Worm (Caenorhabditis elegans) whole organism, L4 larva: Measurements from ENCODE around the gene srab-13.

Experiments
- F10B5.3 ChIP-seq: sonication (generic microtip); optimal IDR thresholded peaks from 2 replicates; lab custom pipeline; 2016; ENCODE audit warnings: mild to moderate bottlenecking, missing genetic modification characterization, missing compliant biosample characterization
- F37D6.2 ChIP-seq: sonication (generic microtip); optimal IDR thresholded peaks from 2 replicates; lab custom pipeline; 2016; ENCODE audit warnings: mild to moderate bottlenecking, missing genetic modification characterization, missing compliant biosample characterization
- F49E8.2 ChIP-seq: sonication (generic microtip); optimal IDR thresholded peaks from 2 replicates; lab custom pipeline; 2016; ENCODE audit warnings: missing compliant biosample characterization, mild to moderate bottlenecking, missing genetic modification characterization, borderline replicate concordance
- R02D3.7 ChIP-seq: fragments of 150-350 bp; sonication (generic microtip); optimal IDR thresholded peaks from 3 replicates; lab custom pipeline; 2014; ENCODE audit warnings: missing biosample characterization, missing genetic modification characterization
- T26A8.4 ChIP-seq: fragments of 200-800 bp; sonication (Bioruptor generic); IDR thresholded peaks from 2 replicates; pipeline ENCODE4 v1.3.6; 2022; ENCODE audit warnings: missing genetic modification characterization, missing compliant biosample characterization
- aha-1 ChIP-seq: fragments of 150-350 bp; peaks from one replicate; lab custom pipeline; 2014; ENCODE audit warnings: missing biosample characterization, missing genetic modification characterization
- aly-2 ChIP-seq: sonication (generic microtip); optimal IDR thresholded peaks from 2 replicates; lab custom pipeline; 2018; ENCODE audit warnings: missing biosample characterization, missing genetic modification characterization
- ceh-28 ChIP-seq: fragments of 150-350 bp; optimal IDR thresholded peaks from 2 replicates; lab custom pipeline; 2014; ENCODE audit warnings: missing biosample characterization, missing genetic modification reagents, missing genetic modification characterization
- ceh-32 ChIP-seq: sonication (generic microtip); optimal IDR thresholded peaks from 2 replicates; lab custom pipeline; 2016; ENCODE audit warnings: mild to moderate bottlenecking, missing genetic modification characterization, missing compliant biosample characterization; ENCODE audit not compliant: poor library complexity
- ceh-62 ChIP-seq: sonication (generic microtip); optimal IDR thresholded peaks from 2 replicates; lab custom pipeline; 2017; ENCODE audit warnings: missing biosample characterization, missing genetic modification characterization
- cey-2 ChIP-seq: sonication (generic microtip); optimal IDR thresholded peaks from 3 replicates; lab custom pipeline; 2017; ENCODE audit warnings: missing genetic modification characterization, mild to moderate bottlenecking, missing compliant biosample characterization, antibody characterized with exemption, borderline replicate concordance; ENCODE audit not compliant: insufficient read depth
- daf-16 ChIP-seq, 3 experiments: sonication (generic microtip); optimal IDR thresholded peaks; 2 replicates each; lab custom pipeline; 2016 to 2017; ENCODE audit warnings: missing genetic modification characterization in 3 of 3, missing genetic modification reagents in 3 of 3, mild to moderate bottlenecking in 2 of 3, missing compliant biosample characterization in 2 of 3, missing biosample characterization in 1 of 3, moderate library complexity in 1 of 3
- dmd-8 ChIP-seq: fragments of 200-800 bp; sonication (Bioruptor generic); IDR thresholded peaks from 2 replicates; pipeline ENCODE4 v1.3.6; 2022; ENCODE audit warnings: missing genetic modification characterization, missing compliant biosample characterization
- dpl-1 ChIP-seq: fragments of 150-350 bp; optimal IDR thresholded peaks from 2 replicates; lab custom pipeline; 2014; ENCODE audit warnings: missing biosample characterization, missing genetic modification reagents, missing genetic modification characterization
- dve-1 ChIP-seq: sonication (generic microtip); optimal IDR thresholded peaks from 2 replicates; lab custom pipeline; 2017; ENCODE audit warnings: antibody characterized with exemption, mild to moderate bottlenecking, missing genetic modification characterization, missing compliant biosample characterization; ENCODE audit not compliant: insufficient read depth
- egl-27 ChIP-seq: sonication (generic microtip); optimal IDR thresholded peaks from 3 replicates; lab custom pipeline; 2017; ENCODE audit warnings: missing biosample characterization, missing genetic modification reagents, missing genetic modification characterization
- gei-8 ChIP-seq: fragments of 200-800 bp; sonication (Bioruptor generic); optimal IDR thresholded peaks from 2 replicates; lab custom pipeline; 2018; ENCODE audit warnings: mild to moderate bottlenecking, missing genetic modification characterization, missing compliant biosample characterization
- hif-1 ChIP-seq, 2 experiments: sonication (generic microtip); optimal IDR thresholded peaks; 2 replicates each; lab custom pipeline; 2016 to 2017; ENCODE audit warnings: missing compliant biosample characterization in 2 of 2, missing genetic modification characterization in 2 of 2, missing genetic modification reagents in 2 of 2, missing genotype in 2 of 2, mild to moderate bottlenecking in 1 of 2
- hlh-30 ChIP-seq: sonication (generic microtip); optimal IDR thresholded peaks from 2 replicates; lab custom pipeline; 2017; ENCODE audit warnings: antibody characterized with exemption, mild to moderate bottlenecking, missing genetic modification characterization, missing compliant biosample characterization; ENCODE audit not compliant: insufficient read depth
- jun-1 ChIP-seq: fragments of 150-350 bp; optimal IDR thresholded peaks from 2 replicates; lab custom pipeline; 2014; ENCODE audit warnings: missing biosample characterization, missing genetic modification reagents, missing genetic modification characterization
- lin-15B ChIP-seq: fragments of 150-350 bp; sonication (generic microtip); optimal IDR thresholded peaks from 3 replicates; lab custom pipeline; 2014; ENCODE audit warnings: missing biosample characterization, missing genetic modification characterization
- lin-39 ChIP-seq: fragments of 150-350 bp; optimal IDR thresholded peaks from 2 replicates; lab custom pipeline; 2014; ENCODE audit warnings: missing biosample characterization, missing genetic modification reagents, missing genetic modification characterization
- mdl-1 ChIP-seq, 2 experiments: fragments of 150-350 bp in 1 of 2; sonication (generic microtip) in 1 of 2; optimal IDR thresholded peaks; 2 replicates each; lab custom pipeline; 2014 to 2017; ENCODE audit warnings: missing biosample characterization in 2 of 2, missing genetic modification characterization in 2 of 2
- mep-1 ChIP-seq: fragments of 150-350 bp; sonication (generic microtip); optimal IDR thresholded peaks from 3 replicates; lab custom pipeline; 2014; ENCODE audit warnings: missing biosample characterization, missing genetic modification characterization
- mes-2 ChIP-seq: sonication (generic microtip); optimal IDR thresholded peaks from 2 replicates; lab custom pipeline; 2016; ENCODE audit warnings: missing genotype, mild to moderate bottlenecking, missing genetic modification characterization, missing compliant biosample characterization; ENCODE audit not compliant: poor library complexity, severe bottlenecking
- mxl-2 ChIP-seq: fragments of 200-800 bp; sonication (Bioruptor generic); conservative IDR thresholded peaks from 2 replicates; pipeline ENCODE4 v1.3.6; 2022; ENCODE audit warnings: missing genetic modification reagents, missing genetic modification characterization, missing compliant biosample characterization
- nhr-102 ChIP-seq: sonication (generic microtip); optimal IDR thresholded peaks from 2 replicates; lab custom pipeline; 2016; ENCODE audit warnings: mild to moderate bottlenecking, missing genetic modification characterization, moderate library complexity, missing compliant biosample characterization
- nhr-111 ChIP-seq: fragments of 200-800 bp; sonication (Bioruptor generic); optimal IDR thresholded peaks from 2 replicates; lab custom pipeline; 2018; ENCODE audit warnings: mild to moderate bottlenecking, missing genetic modification characterization, missing compliant biosample characterization
- nhr-28 ChIP-seq: fragments of 150-350 bp; optimal IDR thresholded peaks from 2 replicates; lab custom pipeline; 2014; ENCODE audit warnings: missing biosample characterization, missing genetic modification characterization
- nhr-48 ChIP-seq: sonication (generic microtip); optimal IDR thresholded peaks from 2 replicates; lab custom pipeline; 2016; ENCODE audit warnings: mild to moderate bottlenecking, missing genetic modification characterization, missing compliant biosample characterization
- nhr-6 ChIP-seq: fragments of 150-350 bp; optimal IDR thresholded peaks from 2 replicates; lab custom pipeline; 2014; ENCODE audit warnings: missing biosample characterization, missing genetic modification characterization
- php-3 ChIP-seq: fragments of 200-800 bp; sonication (Bioruptor generic); IDR thresholded peaks from 2 replicates; pipeline ENCODE4 v1.3.6; 2022; ENCODE audit warnings: missing genetic modification reagents, missing genetic modification characterization, missing compliant biosample characterization
- pqm-1 ChIP-seq: sonication (generic microtip); optimal IDR thresholded peaks from 2 replicates; lab custom pipeline; 2017; ENCODE audit warnings: missing biosample characterization, missing genetic modification characterization
- skn-1 ChIP-seq: fragments of 150-350 bp; optimal IDR thresholded peaks from 2 replicates; lab custom pipeline; 2014; ENCODE audit warnings: missing biosample characterization, missing genetic modification characterization
- spr-3 ChIP-seq: fragments of 200-800 bp; sonication (Bioruptor generic); optimal IDR thresholded peaks from 2 replicates; lab custom pipeline; 2018; ENCODE audit warnings: mild to moderate bottlenecking, missing genetic modification characterization, missing compliant biosample characterization
- tag-97 ChIP-seq: fragments of 200-800 bp; sonication (Bioruptor generic); IDR thresholded peaks from 2 replicates; pipeline ENCODE4 v1.3.6; 2022; ENCODE audit warnings: missing genetic modification characterization, missing compliant biosample characterization
- tra-1 ChIP-seq: fragments of 200-800 bp; sonication (Bioruptor generic); IDR thresholded peaks from 2 replicates; pipeline ENCODE4 v1.3.6; 2022; ENCODE audit warnings: missing genetic modification reagents, missing genetic modification characterization, missing compliant biosample characterization
- vab-7 ChIP-seq: fragments of 200-800 bp; sonication (Bioruptor generic); IDR thresholded peaks from 2 replicates; pipeline ENCODE4 v1.3.6; 2022; ENCODE audit warnings: missing genetic modification reagents, missing genetic modification characterization, missing compliant biosample characterization
- zip-11 ChIP-seq: fragments of 200-800 bp; sonication (Bioruptor generic); IDR thresholded peaks from 2 replicates; pipeline ENCODE4 v1.3.6; 2022; ENCODE audit warnings: missing genetic modification characterization, missing compliant biosample characterization
- zip-2 ChIP-seq: fragments of 150-350 bp; optimal IDR thresholded peaks from 2 replicates; lab custom pipeline; 2014; ENCODE audit warnings: missing biosample characterization, missing genetic modification characterization

The srab-13 gene

DNA sequence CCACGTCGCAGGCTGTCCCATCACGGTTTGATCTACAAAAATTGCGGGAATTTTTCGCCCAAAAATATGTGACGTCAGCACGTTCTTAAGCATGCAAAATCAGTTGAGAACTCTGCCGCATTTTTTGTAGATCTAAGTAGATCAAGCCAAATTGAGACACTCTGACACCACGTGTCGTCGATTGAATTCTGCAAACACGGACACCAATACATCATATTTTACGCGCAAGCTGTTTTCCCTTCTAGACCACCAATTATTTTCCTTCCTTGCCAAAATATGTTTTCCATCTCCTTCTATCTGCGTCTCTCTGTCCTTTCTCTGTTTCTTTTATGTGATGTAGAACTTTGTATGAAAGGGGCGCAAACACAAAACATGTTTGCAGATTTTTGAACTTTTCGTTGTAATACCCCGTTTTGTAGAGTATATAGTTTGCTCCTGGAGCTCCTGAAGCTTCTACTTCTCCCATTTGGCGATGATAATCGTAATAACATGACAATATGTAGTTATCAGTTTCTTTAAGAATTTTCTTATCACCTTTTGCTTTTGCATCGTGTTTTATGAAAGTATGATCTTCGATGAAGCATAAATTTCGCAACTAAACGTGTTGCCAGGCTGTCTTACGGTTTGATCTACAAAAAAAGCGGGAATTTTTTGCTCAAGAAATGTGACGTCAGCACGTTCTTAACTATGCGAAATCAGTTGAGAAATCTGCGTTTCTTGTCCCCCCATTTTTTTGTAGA lies 28.2 kb upstream of the srab-13 start (continued):
- TF ChIP-seq daf-16 (GFP tag; optimal IDR thresholded peaks at IDR 0.05; lab: Kevin White, UChicago), result peak in 1 of 2 experiments; percentile 40
- peak; percentile 45 for TF ChIP-seq daf-16 (tag; optimal IDR thresholded peaks at IDR 0.05; lab: Kevin White, UChicago)
- peak in 1 of 2 experiments; percentile 9 for TF ChIP-seq mdl-1 (tag; optimal IDR thresholded peaks at IDR 0.05; lab: Kevin White, UChicago)
- no peak for TF ChIP-seq nhr-111
- TF ChIP-seq tag-97 (GFP tag; lab: Robert Waterston, UW), result no peak
- no peak for TF ChIP-seq lin-15B (tag; lab: Kevin White, UChicago)
- TF ChIP-seq ceh-62 (tag; lab: Kevin White, UChicago), result no peak
- peak in 1 of 2 experiments; percentile 1 for TF ChIP-seq hif-1 (tag; optimal IDR thresholded peaks at IDR 0.05; lab: Kevin White, UChicago)
- no peak for TF ChIP-seq nhr-102 (tag; lab: Kevin White, UChicago)
- TF ChIP-seq pqm-1, result peak; percentile 87
- no peak for TF ChIP-seq aly-2 (tag; lab: Kevin White, UChicago)
- no peak for TF ChIP-seq R02D3.7 (tag; lab: Kevin White, UChicago)
- no peak for TF ChIP-seq F49E8.2 (tag; lab: Kevin White, UChicago)
- no peak for TF ChIP-seq aha-1 (tag; lab: Kevin White, UChicago)
- peak; percentile 70 for TF ChIP-seq nhr-28 (tag; lab: Kevin White, UChicago)
- no peak for TF ChIP-seq spr-3 (GFP tag; lab: Kevin White, UChicago)
- TF ChIP-seq egl-27, result no peak
- no peak for TF ChIP-seq tra-1 (GFP tag; lab: Robert Waterston, UW)
- TF ChIP-seq jun-1 (tag; lab: Kevin White, UChicago), result no peak
- TF ChIP-seq F37D6.2 (tag; lab: Kevin White, UChicago), result no peak
- no peak for TF ChIP-seq hlh-30 (tag; lab: Kevin White, UChicago)
- no peak for TF ChIP-seq nhr-48 (tag; lab: Kevin White, UChicago)
- TF ChIP-seq nhr-6 (tag; lab: Kevin White, UChicago), result peak; percentile 8
- no peak for TF ChIP-seq zip-2 (tag; lab: Kevin White, UChicago)

DNA sequence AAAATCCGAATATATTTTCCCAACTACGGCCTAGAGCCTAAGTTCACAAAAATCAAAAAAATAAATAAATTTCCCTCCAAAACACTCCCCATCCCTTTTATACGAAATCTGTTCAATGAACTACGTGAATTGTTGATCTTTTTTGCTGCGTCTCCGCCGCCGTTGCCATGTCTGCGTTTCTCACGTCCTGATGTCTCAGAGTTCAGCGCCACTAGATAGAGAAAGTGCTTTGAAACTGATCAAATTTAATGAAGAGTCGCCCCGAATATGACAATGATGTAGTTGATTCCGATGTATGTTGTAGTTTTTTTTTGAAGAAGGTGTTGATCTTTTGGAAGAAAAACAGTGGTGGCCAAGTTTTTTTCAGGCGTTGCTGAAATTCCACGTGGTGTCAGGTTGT lies 26.6 kb upstream of the srab-13 start:
- TF ChIP-seq F10B5.3 (tag; lab: Kevin White, UChicago), result no peak
- peak; percentile 72 for TF ChIP-seq nhr-28 (tag; lab: Kevin White, UChicago)
- TF ChIP-seq ceh-32 (tag; lab: Kevin White, UChicago), result no peak
- TF ChIP-seq vab-7 (GFP tag; lab: Robert Waterston, UW), result no peak
- no peak for TF ChIP-seq T26A8.4 (GFP tag; lab: Robert Waterston, UW)
- peak; percentile 7 for TF ChIP-seq dve-1 (tag; lab: Kevin White, UChicago)
- no peak for TF ChIP-seq mes-2 (tag; lab: Kevin White, UChicago)
- TF ChIP-seq R02D3.7 (tag; lab: Kevin White, UChicago), result no peak
- TF ChIP-seq egl-27, result no peak

DNA sequence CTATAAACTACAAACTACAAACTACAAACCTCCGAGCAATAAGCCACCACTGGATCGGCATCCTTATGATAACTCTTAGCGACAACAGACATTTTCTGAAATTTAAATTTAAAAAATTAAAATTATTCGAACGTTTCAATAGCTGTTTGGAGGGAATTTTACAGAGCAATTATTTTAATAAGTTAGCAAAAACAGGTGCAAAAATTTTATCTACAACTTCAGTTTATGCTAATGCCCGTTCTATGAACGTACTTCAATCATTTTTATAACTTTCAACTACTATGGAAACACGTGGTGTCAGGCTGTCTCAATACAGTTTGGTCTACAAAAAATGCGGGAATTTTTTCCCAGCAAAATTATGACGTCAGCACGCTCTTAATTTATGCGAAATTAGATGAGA lies 25.8 kb upstream of the srab-13 start, which contains the start of gene comt-5:
Gene comt-5 (minus strand): TSS at position 101 of the 400 bp plus-strand sequence.
- no peak for TF ChIP-seq nhr-111
- TF ChIP-seq dpl-1 (GFP tag; lab: Kevin White, UChicago), result no peak
- no peak for TF ChIP-seq mxl-2 (GFP tag; lab: Robert Waterston, UW)
- TF ChIP-seq zip-11 (GFP tag; lab: Robert Waterston, UW), result no peak
- TF ChIP-seq ceh-28 (tag; lab: Kevin White, UChicago), result no peak
- no peak for TF ChIP-seq dmd-8 (GFP tag; lab: Robert Waterston, UW)
- no peak for TF ChIP-seq php-3
- TF ChIP-seq T26A8.4 (GFP tag; lab: Robert Waterston, UW), result no peak
- TF ChIP-seq skn-1, result no peak
- TF ChIP-seq gei-8 (GFP tag; lab: Kevin White, UChicago), result no peak
- no peak for TF ChIP-seq cey-2 (tag; lab: Kevin White, UChicago)
- no peak for TF ChIP-seq nhr-102 (tag; lab: Kevin White, UChicago)
- no peak for TF ChIP-seq egl-27
- no peak for TF ChIP-seq nhr-28 (tag; lab: Kevin White, UChicago)
- no peak for TF ChIP-seq lin-39 (tag; lab: Kevin White, UChicago)
- no peak for TF ChIP-seq F37D6.2 (tag; lab: Kevin White, UChicago)
- no peak for TF ChIP-seq mep-1
